Fruit fly (Drosophila melanogaster) Kc167 (cell line): ENCODE data around the gene CG13042.

Experiments
- Myc ChIP-seq: fragments of >200 bp; optimal IDR thresholded peaks from 2 replicates; lab custom pipeline; 2017; ENCODE audit warnings: missing external identifiers
- Sin3A ChIP-seq: fragments of >200 bp; optimal IDR thresholded peaks from 2 replicates; lab custom pipeline; 2018; ENCODE audit warnings: missing external identifiers
- h ChIP-seq: fragments of >200 bp; optimal IDR thresholded peaks from 3 replicates; lab custom pipeline; 2018; ENCODE audit warnings: missing external identifiers
- insv ChIP-seq: fragments of >200 bp; optimal IDR thresholded peaks from 3 replicates; lab custom pipeline; 2018; ENCODE audit warnings: missing external identifiers
- psq ChIP-seq: fragments of >200 bp; optimal IDR thresholded peaks from 2 replicates; lab custom pipeline; 2017; ENCODE audit warnings: missing external identifiers
- ttk ChIP-seq: sonication (Bioruptor generic); optimal IDR thresholded peaks from 2 replicates; lab custom pipeline; 2017; ENCODE audit warnings: missing external identifiers

dm6 chr3L:16303982-16304381, 4.3 kb downstream of the CG13042 start, which contains the start of gene CG43249:
- TF ChIP-seq psq (lab: Kevin White, UChicago): no peak
- no peak for TF ChIP-seq ttk (lab: Kevin White, UChicago)
- TF ChIP-seq insv (lab: Kevin White, UChicago): no peak
- no peak for TF ChIP-seq Myc
- no peak for TF ChIP-seq h
- no peak for TF ChIP-seq Sin3A
